Worm (Caenorhabditis elegans) whole organism, L4 larva: ENCODE data around the gene ric-4.

ENCODE experiments used
- D1046.2 ChIP-seq: fragments of 200-800 bp; sonication (Bioruptor generic); IDR thresholded peaks from 2 replicates; pipeline ENCODE4 v1.3.6; 2022; ENCODE audit warnings: missing genetic modification characterization, missing compliant biosample characterization
- F37D6.2 ChIP-seq: sonication (generic microtip); optimal IDR thresholded peaks from 2 replicates; lab custom pipeline; 2016; ENCODE audit warnings: mild to moderate bottlenecking, missing genetic modification characterization, missing compliant biosample characterization
- F44E2.7 ChIP-seq: fragments of 200-800 bp; sonication (Bioruptor generic); IDR thresholded peaks from 2 replicates; pipeline ENCODE4 v2.1.2; 2022; ENCODE audit warnings: missing genetic modification characterization, missing compliant biosample characterization
- T20F7.1 ChIP-seq: fragments of 200-800 bp; sonication (Bioruptor generic); optimal IDR thresholded peaks from 2 replicates; lab custom pipeline; 2018; ENCODE audit warnings: mild to moderate bottlenecking, missing genetic modification characterization, missing compliant biosample characterization
- Y75B8A.6 ChIP-seq: fragments of 200-800 bp; sonication (Bioruptor generic); IDR thresholded peaks from 2 replicates; pipeline ENCODE4 v1.3.6; 2022; ENCODE audit warnings: missing genetic modification reagents, missing genetic modification characterization, missing compliant biosample characterization
- ZK337.2 ChIP-seq: fragments of 200-800 bp; sonication (Bioruptor generic); IDR thresholded peaks from 2 replicates; pipeline ENCODE4 v1.3.6; 2022; ENCODE audit warnings: missing genetic modification reagents, missing genetic modification characterization, missing compliant biosample characterization
- ZK546.5 ChIP-seq, 2 experiments: sonication (generic microtip); optimal IDR thresholded peaks; 2 replicates each; lab custom pipeline; 2017; ENCODE audit warnings: missing biosample characterization in 2 of 2, missing genetic modification characterization in 2 of 2
- aha-1 ChIP-seq: fragments of 150-350 bp; peaks from one replicate; lab custom pipeline; 2014; ENCODE audit warnings: missing biosample characterization, missing genetic modification characterization
- ama-1 ChIP-seq: fragments of 150-350 bp; optimal IDR thresholded peaks from 2 replicates; lab custom pipeline; 2014; ENCODE audit warnings: inconsistent platforms, mixed read lengths
- ceh-32 ChIP-seq: sonication (generic microtip); optimal IDR thresholded peaks from 2 replicates; lab custom pipeline; 2016; ENCODE audit warnings: mild to moderate bottlenecking, missing genetic modification characterization, missing compliant biosample characterization; ENCODE audit not compliant: poor library complexity
- ceh-82 ChIP-seq: sonication (generic microtip); optimal IDR thresholded peaks from 2 replicates; lab custom pipeline; 2017; ENCODE audit warnings: missing biosample characterization, missing genetic modification characterization
- ces-1 ChIP-seq: fragments of 150-350 bp; sonication (generic microtip); optimal IDR thresholded peaks from 4 replicates; lab custom pipeline; 2014; ENCODE audit warnings: missing biosample characterization, missing genetic modification reagents, missing genetic modification characterization
- cey-2 ChIP-seq: sonication (generic microtip); optimal IDR thresholded peaks from 3 replicates; lab custom pipeline; 2017; ENCODE audit warnings: missing genetic modification characterization, mild to moderate bottlenecking, missing compliant biosample characterization, antibody characterized with exemption, borderline replicate concordance; ENCODE audit not compliant: insufficient read depth
- daf-12 ChIP-seq: fragments of 150-350 bp; optimal IDR thresholded peaks from 2 replicates; lab custom pipeline; 2014; ENCODE audit warnings: missing biosample characterization, missing genetic modification reagents, missing genetic modification characterization
- daf-16 ChIP-seq, 3 experiments: sonication (generic microtip); optimal IDR thresholded peaks; 2 replicates each; lab custom pipeline; 2016 to 2017; ENCODE audit warnings: missing genetic modification characterization in 3 of 3, missing genetic modification reagents in 3 of 3, mild to moderate bottlenecking in 2 of 3, missing compliant biosample characterization in 2 of 3, missing biosample characterization in 1 of 3, moderate library complexity in 1 of 3
- dmd-6 ChIP-seq: fragments of 200-800 bp; sonication (Bioruptor generic); IDR thresholded peaks from 2 replicates; pipeline ENCODE4 v1.3.6; 2022; ENCODE audit warnings: missing genetic modification reagents, missing genetic modification characterization, missing compliant biosample characterization
- dve-1 ChIP-seq: sonication (generic microtip); optimal IDR thresholded peaks from 2 replicates; lab custom pipeline; 2017; ENCODE audit warnings: antibody characterized with exemption, mild to moderate bottlenecking, missing genetic modification characterization, missing compliant biosample characterization; ENCODE audit not compliant: insufficient read depth
- fkh-10 ChIP-seq: fragments of 150-350 bp; optimal IDR thresholded peaks from 2 replicates; lab custom pipeline; 2014; ENCODE audit warnings: missing biosample characterization, missing genetic modification reagents, missing genetic modification characterization
- fos-1 ChIP-seq: fragments of 150-350 bp; optimal IDR thresholded peaks from 2 replicates; lab custom pipeline; 2014; ENCODE audit warnings: missing biosample characterization, missing genetic modification characterization
- hlh-11 ChIP-seq: fragments of 200-800 bp; sonication (Bioruptor generic); optimal IDR thresholded peaks from 2 replicates; lab custom pipeline; 2018; ENCODE audit warnings: mild to moderate bottlenecking, missing genetic modification characterization, missing compliant biosample characterization
- hlh-30 ChIP-seq: sonication (generic microtip); optimal IDR thresholded peaks from 2 replicates; lab custom pipeline; 2017; ENCODE audit warnings: antibody characterized with exemption, mild to moderate bottlenecking, missing genetic modification characterization, missing compliant biosample characterization; ENCODE audit not compliant: insufficient read depth
- jun-1 ChIP-seq: fragments of 150-350 bp; optimal IDR thresholded peaks from 2 replicates; lab custom pipeline; 2014; ENCODE audit warnings: missing biosample characterization, missing genetic modification reagents, missing genetic modification characterization
- lim-7 ChIP-seq: fragments of 200-800 bp; sonication (Bioruptor generic); IDR thresholded peaks from 2 replicates; pipeline ENCODE4 v1.3.6; 2022; ENCODE audit warnings: missing genetic modification characterization, missing compliant biosample characterization
- lin-15B ChIP-seq: fragments of 150-350 bp; sonication (generic microtip); optimal IDR thresholded peaks from 3 replicates; lab custom pipeline; 2014; ENCODE audit warnings: missing biosample characterization, missing genetic modification characterization
- lir-3 ChIP-seq: sonication (generic microtip); optimal IDR thresholded peaks from 2 replicates; lab custom pipeline; 2016; ENCODE audit warnings: mild to moderate bottlenecking, missing genetic modification characterization, missing compliant biosample characterization
- lsy-2 ChIP-seq, 2 experiments: fragments of 150-350 bp in 1 of 2; sonication (generic microtip) in 1 of 2; optimal IDR thresholded peaks; 2 replicates each; lab custom pipeline; 2014 to 2017; ENCODE audit warnings: missing biosample characterization in 2 of 2, missing genetic modification characterization in 2 of 2
- madf-9 ChIP-seq: fragments of 200-800 bp; sonication (Bioruptor generic); conservative IDR thresholded peaks from 2 replicates; pipeline ENCODE4 v1.3.6; 2022; ENCODE audit warnings: missing genetic modification reagents, missing genetic modification characterization, missing compliant biosample characterization
- mdl-1 ChIP-seq, 2 experiments: fragments of 150-350 bp in 1 of 2; sonication (generic microtip) in 1 of 2; optimal IDR thresholded peaks; 2 replicates each; lab custom pipeline; 2014 to 2017; ENCODE audit warnings: missing biosample characterization in 2 of 2, missing genetic modification characterization in 2 of 2
- mep-1 ChIP-seq: fragments of 150-350 bp; sonication (generic microtip); optimal IDR thresholded peaks from 3 replicates; lab custom pipeline; 2014; ENCODE audit warnings: missing biosample characterization, missing genetic modification characterization
- mes-2 ChIP-seq: sonication (generic microtip); optimal IDR thresholded peaks from 2 replicates; lab custom pipeline; 2016; ENCODE audit warnings: missing genotype, mild to moderate bottlenecking, missing genetic modification characterization, missing compliant biosample characterization; ENCODE audit not compliant: poor library complexity, severe bottlenecking
- mxl-2 ChIP-seq: fragments of 200-800 bp; sonication (Bioruptor generic); conservative IDR thresholded peaks from 2 replicates; pipeline ENCODE4 v1.3.6; 2022; ENCODE audit warnings: missing genetic modification reagents, missing genetic modification characterization, missing compliant biosample characterization
- mxl-3 ChIP-seq: fragments of 200-800 bp; sonication (Bioruptor generic); optimal IDR thresholded peaks from 2 replicates; lab custom pipeline; 2018; ENCODE audit warnings: mild to moderate bottlenecking, missing genetic modification characterization, missing compliant biosample characterization
- nhr-111 ChIP-seq: fragments of 200-800 bp; sonication (Bioruptor generic); optimal IDR thresholded peaks from 2 replicates; lab custom pipeline; 2018; ENCODE audit warnings: mild to moderate bottlenecking, missing genetic modification characterization, missing compliant biosample characterization
- nhr-25 ChIP-seq: sonication (generic microtip); optimal IDR thresholded peaks from 2 replicates; lab custom pipeline; 2017; ENCODE audit warnings: missing genetic modification characterization, mild to moderate bottlenecking, missing compliant biosample characterization, antibody characterized with exemption, moderate library complexity, borderline replicate concordance; ENCODE audit not compliant: insufficient read depth
- nhr-28 ChIP-seq: fragments of 150-350 bp; optimal IDR thresholded peaks from 2 replicates; lab custom pipeline; 2014; ENCODE audit warnings: missing biosample characterization, missing genetic modification characterization
- nhr-41 ChIP-seq: fragments of 200-800 bp; sonication (Bioruptor generic); IDR thresholded peaks from 2 replicates; pipeline ENCODE4 v1.3.6; 2022; ENCODE audit warnings: missing genetic modification reagents, missing genetic modification characterization, missing compliant biosample characterization
- pha-4 ChIP-seq, 2 experiments: fragments of 150-350 bp in 1 of 2; fragments of 200-800 bp in 1 of 2; sonication (Bioruptor generic) in 1 of 2; IDR thresholded peaks in 1 of 2; optimal IDR thresholded peaks in 1 of 2; 2 replicates each; pipeline versions ENCODE4 v1.3.6 to Lab custom; 2014 to 2022; ENCODE audit warnings: missing genetic modification characterization in 2 of 2, missing genetic modification reagents in 2 of 2, missing biosample characterization in 1 of 2, missing compliant biosample characterization in 1 of 2
- saeg-2 ChIP-seq: fragments of 200-800 bp; sonication (Bioruptor generic); IDR thresholded peaks from 2 replicates; pipeline ENCODE4 v1.3.6; 2022; ENCODE audit warnings: missing genetic modification reagents, missing genetic modification characterization, missing compliant biosample characterization
- set-16 ChIP-seq: fragments of 200-800 bp; sonication (Bioruptor generic); IDR thresholded peaks from 2 replicates; pipeline ENCODE4 v1.3.6; 2022; ENCODE audit warnings: missing genetic modification reagents, missing genetic modification characterization, missing compliant biosample characterization
- tag-97 ChIP-seq: fragments of 200-800 bp; sonication (Bioruptor generic); IDR thresholded peaks from 2 replicates; pipeline ENCODE4 v1.3.6; 2022; ENCODE audit warnings: missing genetic modification characterization, missing compliant biosample characterization
- tra-1 ChIP-seq: fragments of 200-800 bp; sonication (Bioruptor generic); IDR thresholded peaks from 2 replicates; pipeline ENCODE4 v1.3.6; 2022; ENCODE audit warnings: missing genetic modification reagents, missing genetic modification characterization, missing compliant biosample characterization
- unc-62 ChIP-seq, 3 experiments: fragments of 150-350 bp in 1 of 3; sonication (generic microtip); optimal IDR thresholded peaks in 2 of 3; peaks in 1 of 3; 1 replicate in 1 of 3; 2 replicates in 2 of 3; lab custom pipeline; 2014 to 2017; ENCODE audit warnings: missing biosample characterization in 3 of 3, missing genetic modification characterization in 3 of 3, missing genetic modification reagents in 3 of 3, missing genotype in 1 of 3
- vab-7 ChIP-seq: fragments of 200-800 bp; sonication (Bioruptor generic); IDR thresholded peaks from 2 replicates; pipeline ENCODE4 v1.3.6; 2022; ENCODE audit warnings: missing genetic modification reagents, missing genetic modification characterization, missing compliant biosample characterization
- zag-1 ChIP-seq: fragments of 150-350 bp; optimal IDR thresholded peaks from 2 replicates; lab custom pipeline; 2014; ENCODE audit warnings: missing biosample characterization, missing genetic modification characterization
- zip-11 ChIP-seq: fragments of 200-800 bp; sonication (Bioruptor generic); IDR thresholded peaks from 2 replicates; pipeline ENCODE4 v1.3.6; 2022; ENCODE audit warnings: missing genetic modification characterization, missing compliant biosample characterization
- zip-2 ChIP-seq: fragments of 150-350 bp; optimal IDR thresholded peaks from 2 replicates; lab custom pipeline; 2014; ENCODE audit warnings: missing biosample characterization, missing genetic modification characterization

The ric-4 gene

DNA sequence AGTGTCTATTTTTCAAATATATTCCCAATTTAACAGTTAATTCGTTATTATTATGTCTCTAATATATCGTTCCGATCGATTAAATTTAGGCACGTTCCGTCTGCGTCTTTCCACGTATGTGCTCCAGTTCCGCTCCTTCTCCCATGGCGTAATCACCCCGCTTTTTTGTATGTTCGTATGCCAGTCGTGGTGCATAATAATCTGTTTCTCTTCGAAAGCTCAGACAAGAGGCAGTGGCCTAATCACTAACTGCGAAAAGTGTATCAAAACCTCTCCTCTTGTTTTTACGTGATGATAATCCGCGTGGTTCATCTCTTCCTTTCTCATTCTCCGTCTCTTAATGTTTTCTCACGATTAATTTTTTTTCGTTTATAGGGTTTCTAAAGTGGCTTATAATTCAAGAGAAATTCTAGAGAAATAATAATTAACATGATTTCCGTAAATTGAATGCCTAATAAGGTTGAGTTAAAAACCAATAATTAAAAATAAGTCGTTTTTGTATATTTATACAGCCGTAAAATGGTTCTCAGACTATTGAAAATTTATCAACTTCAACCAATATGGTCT is 22.4 kb downstream of the ric-4 start:
- TF ChIP-seq tra-1 (GFP tag; lab: Robert Waterston, UW) (no peak), mxl-3 (GFP tag; lab: Kevin White, UChicago) (no peak), hlh-30 (tag; lab: Kevin White, UChicago) (peak; percentile 51), aha-1 (peak; percentile 56), nhr-28 (tag; lab: Kevin White, UChicago) (peak; percentile 13), zip-11 (GFP tag; lab: Robert Waterston, UW) (no peak), ama-1 (lab: Kevin White, UChicago) (peak; percentile 23), daf-12 (tag; lab: Kevin White, UChicago) (no peak), D1046.2 (no peak), lsy-2 (tag; optimal IDR thresholded peaks at IDR 0.05; lab: Kevin White, UChicago) (peak in 1 of 2 experiments; percentile 25), set-16 (GFP tag; lab: Robert Waterston, UW) (no peak), unc-62 (GFP tag; optimal IDR thresholded peaks at IDR 0.05 in 1 of 2; lab: Kevin White, UChicago) (peak in 1 of 2 experiments; percentile 81), unc-62 (tag; optimal IDR thresholded peaks at IDR 0.05; lab: Kevin White, UChicago) (no peak), saeg-2 (GFP tag; lab: Robert Waterston, UW) (no peak), dve-1 (tag; lab: Kevin White, UChicago) (peak; percentile 6)

- TF ChIP-seq tag-97 (GFP tag; lab: Robert Waterston, UW) (no peak), zag-1 (no peak), daf-16 (GFP tag; optimal IDR thresholded peaks at IDR 0.05; lab: Kevin White, UChicago) (peak in 1 of 2 experiments; percentile 32), daf-16 (tag; optimal IDR thresholded peaks at IDR 0.05; lab: Kevin White, UChicago) (peak; percentile 84), tra-1 (GFP tag; lab: Robert Waterston, UW) (no peak), lin-15B (no peak), pha-4 (GFP tag; IDR thresholded peaks at IDR 0.05; lab: Robert Waterston, UW) (no peak), pha-4 (tag; optimal IDR thresholded peaks at IDR 0.05; lab: Kevin White, UChicago) (no peak), ceh-32 (no peak), fos-1 (tag; lab: Kevin White, UChicago) (no peak), vab-7 (no peak), madf-9 (peak; percentile 85), zip-11 (GFP tag; lab: Robert Waterston, UW) (no peak), fkh-10 (GFP tag; lab: Kevin White, UChicago) (no peak), T20F7.1 (GFP tag; lab: Kevin White, UChicago) (no peak), F44E2.7 (GFP tag; lab: Robert Waterston, UW) (no peak), ZK546.5 (tag; optimal IDR thresholded peaks at IDR 0.05; lab: Kevin White, UChicago) (no peak), cey-2 (tag; lab: Kevin White, UChicago) (no peak), ZK337.2 (no peak), set-16 (GFP tag; lab: Robert Waterston, UW) (peak; percentile 52), lim-7 (GFP tag; lab: Robert Waterston, UW) (no peak), nhr-111 (no peak), hlh-11 (tag; lab: Kevin White, UChicago) (peak; percentile 65), mxl-2 (GFP tag; lab: Robert Waterston, UW) (no peak), ces-1 (GFP tag; lab: Kevin White, UChicago) (no peak), mes-2 (peak; percentile 39), nhr-25 (tag; lab: Kevin White, UChicago) (no peak), F37D6.2 (no peak), lir-3 (no peak), dmd-6 (GFP tag; lab: Robert Waterston, UW) (peak; percentile 31), zip-2 (no peak), ceh-82 (tag; lab: Kevin White, UChicago) (no peak), nhr-41 (GFP tag; lab: Robert Waterston, UW) (no peak), mdl-1 (tag; optimal IDR thresholded peaks at IDR 0.05; lab: Kevin White, UChicago) (peak; percentile 14 to 81), dve-1 (tag; lab: Kevin White, UChicago) (peak; percentile 15), Y75B8A.6 (GFP tag; lab: Robert Waterston, UW) (no peak), jun-1 (tag; lab: Kevin White, UChicago) (no peak), mep-1 (tag; lab: Kevin White, UChicago) (no peak)
These were observed 23.1 kb downstream of the ric-4 start for ce11 chrV:10246967-10247366.
